Fruit fly (Drosophila melanogaster) whole organism, embryonic: ENCODE measurements around the gene dtn.

Source experiments
- CG1024 ChIP-seq: fragments of 200-800 bp; sonication (Bioruptor generic); IDR thresholded peaks from 2 replicates; pipeline ENCODE4 v1.3.6; 2022; ENCODE audit warnings: missing biosample characterization, missing genetic modification characterization
- CG10462 ChIP-seq: fragments of 200-800 bp; sonication (Bioruptor generic); optimal IDR thresholded peaks from 2 replicates; lab custom pipeline; 2016; ENCODE audit warnings: missing biosample characterization, missing genetic modification characterization
- CG11504 ChIP-seq: fragments of 200-800 bp; sonication (Bioruptor generic); optimal IDR thresholded peaks from 3 replicates; lab custom pipeline; 2019; ENCODE audit warnings: missing biosample characterization, mild to moderate bottlenecking, missing genetic modification characterization, moderate library complexity
- CG12071 ChIP-seq: fragments of 200-800 bp; sonication (Bioruptor generic); optimal IDR thresholded peaks from 3 replicates; lab custom pipeline; 2018; ENCODE audit warnings: missing biosample characterization, mild to moderate bottlenecking, missing genetic modification characterization
- CG12104 ChIP-seq: fragments of 200-800 bp; sonication (Bioruptor generic); optimal IDR thresholded peaks from 3 replicates; lab custom pipeline; 2016; ENCODE audit warnings: missing biosample characterization, missing genetic modification characterization
- CG13894 ChIP-seq: fragments of 200-800 bp; sonication (Bioruptor generic); optimal IDR thresholded peaks from 3 replicates; lab custom pipeline; 2018; ENCODE audit warnings: missing biosample characterization, mild to moderate bottlenecking, missing genetic modification characterization, moderate library complexity
- CG14710 ChIP-seq: fragments of 200-800 bp; sonication (Bioruptor generic); optimal IDR thresholded peaks from 3 replicates; lab custom pipeline; 2019; ENCODE audit warnings: missing biosample characterization, mild to moderate bottlenecking, missing genetic modification characterization, moderate library complexity
- CG1529 ChIP-seq: fragments of 200-800 bp; sonication (Bioruptor generic); optimal IDR thresholded peaks from 3 replicates; lab custom pipeline; 2018; ENCODE audit warnings: missing biosample characterization, missing genetic modification characterization
- CG16863 ChIP-seq: fragments of 200-800 bp; sonication (Bioruptor generic); optimal IDR thresholded peaks from 3 replicates; lab custom pipeline; 2016; ENCODE audit warnings: missing biosample characterization, missing genetic modification characterization
- CG1792 ChIP-seq: fragments of 200-800 bp; sonication (Bioruptor generic); optimal IDR thresholded peaks from 2 replicates; lab custom pipeline; 2016; ENCODE audit warnings: missing biosample characterization, missing genetic modification characterization
- CG2199 ChIP-seq: fragments of 200-800 bp; sonication (Bioruptor generic); IDR thresholded peaks from 3 replicates; pipeline ENCODE4 v1.3.6; 2022; ENCODE audit warnings: missing biosample characterization, missing genetic modification characterization
- CG2712 ChIP-seq: fragments of 200-800 bp; optimal IDR thresholded peaks from 3 replicates; lab custom pipeline; 2019; ENCODE audit warnings: missing biosample characterization, mild to moderate bottlenecking, missing genetic modification characterization, moderate library complexity
- CG31224 ChIP-seq: fragments of 200-800 bp; sonication (Bioruptor generic); IDR thresholded peaks from 2 replicates; pipeline ENCODE4 v1.3.6; 2022; ENCODE audit warnings: missing biosample characterization, missing genetic modification characterization
- CG3847 ChIP-seq: fragments of 200-800 bp; sonication (Bioruptor generic); IDR thresholded peaks from 2 replicates; pipeline ENCODE4 v1.3.6; 2022; ENCODE audit warnings: missing biosample characterization, missing genetic modification characterization
- CG6254 ChIP-seq: fragments of 200-800 bp; sonication (Bioruptor generic); optimal IDR thresholded peaks from 3 replicates; lab custom pipeline; 2017; ENCODE audit warnings: mild to moderate bottlenecking, missing biosample characterization, missing genetic modification reagents, missing genetic modification characterization
- CG6683 ChIP-seq: fragments of 200-800 bp; sonication (Bioruptor generic); optimal IDR thresholded peaks from 2 replicates; lab custom pipeline; 2017; ENCODE audit warnings: missing biosample characterization, mild to moderate bottlenecking, missing genetic modification characterization, missing genetic modification reagents
- CG8359 ChIP-seq: fragments of 200-800 bp; sonication (Bioruptor generic); optimal IDR thresholded peaks from 2 replicates; lab custom pipeline; 2017; ENCODE audit warnings: missing biosample characterization, mild to moderate bottlenecking, missing genetic modification characterization, borderline replicate concordance
- CG9817 ChIP-seq: fragments of 200-800 bp; sonication (Bioruptor generic); optimal IDR thresholded peaks from 2 replicates; lab custom pipeline; 2018; ENCODE audit warnings: missing biosample characterization, mild to moderate bottlenecking, missing genetic modification characterization, moderate library complexity
- D19B ChIP-seq: fragments of 200-800 bp; sonication (Bioruptor generic); optimal IDR thresholded peaks from 2 replicates; lab custom pipeline; 2017; ENCODE audit warnings: missing biosample characterization, mild to moderate bottlenecking, missing genetic modification characterization
- Ets97D ChIP-seq: fragments of 200-800 bp; sonication (Bioruptor generic); optimal IDR thresholded peaks from 3 replicates; lab custom pipeline; 2016; ENCODE audit warnings: missing biosample characterization, missing genetic modification characterization
- Fer2 ChIP-seq: fragments of 200-800 bp; sonication (Bioruptor generic); optimal IDR thresholded peaks from 2 replicates; lab custom pipeline; 2018; ENCODE audit warnings: missing biosample characterization, mild to moderate bottlenecking, missing genetic modification characterization, moderate library complexity
- Hand ChIP-seq: fragments of 200-800 bp; sonication (Bioruptor generic); optimal IDR thresholded peaks from 2 replicates; lab custom pipeline; 2017; ENCODE audit warnings: mild to moderate bottlenecking, missing biosample characterization, missing genetic modification reagents, missing genetic modification characterization
- Rx ChIP-seq: fragments of 200-800 bp; sonication (Bioruptor generic); IDR thresholded peaks from 2 replicates; pipeline ENCODE4 v1.3.6; 2022; ENCODE audit warnings: missing biosample characterization, missing genetic modification characterization
- Sry-δ ChIP-seq: fragments of 200-800 bp; sonication (Bioruptor generic); optimal IDR thresholded peaks from 2 replicates; lab custom pipeline; 2016; ENCODE audit warnings: missing biosample characterization, missing genetic modification characterization
- al ChIP-seq: fragments of 200-800 bp; sonication (Bioruptor generic); IDR thresholded peaks from 2 replicates; pipeline ENCODE4 v1.3.6; 2022; ENCODE audit warnings: missing biosample characterization, missing genetic modification characterization
- amos ChIP-seq: fragments of 200-800 bp; sonication (Bioruptor generic); IDR thresholded peaks from 2 replicates; pipeline ENCODE4 v1.3.6; 2022; ENCODE audit warnings: missing biosample characterization, missing genetic modification characterization; ENCODE audit not compliant: partially characterized antibody
- ase ChIP-seq: fragments of 200-800 bp; sonication (Bioruptor generic); IDR thresholded peaks from 3 replicates; pipeline ENCODE4 v1.3.6; 2022; ENCODE audit warnings: missing biosample characterization, missing genetic modification characterization
- ato ChIP-seq: fragments of 200-800 bp; sonication (Bioruptor generic); IDR thresholded peaks from 2 replicates; pipeline ENCODE4 v1.3.6; 2022; ENCODE audit warnings: missing biosample characterization, missing genetic modification characterization; ENCODE audit not compliant: partially characterized antibody
- chinmo ChIP-seq: fragments of 200-800 bp; sonication (Bioruptor generic); IDR thresholded peaks from 4 replicates; pipeline ENCODE4 v1.3.6; 2022; ENCODE audit warnings: missing biosample characterization, missing genetic modification characterization; ENCODE audit not compliant: partially characterized antibody
- dati ChIP-seq: fragments of 200-800 bp; sonication (Bioruptor generic); IDR thresholded peaks from 2 replicates; pipeline ENCODE4 v1.3.6; 2022; ENCODE audit warnings: missing biosample characterization, missing genetic modification characterization
- dm ChIP-seq: fragments of 200-800 bp; sonication (Bioruptor generic); optimal IDR thresholded peaks from 3 replicates; lab custom pipeline; 2016; ENCODE audit warnings: missing biosample characterization, missing genetic modification characterization
- exex ChIP-seq: fragments of 200-800 bp; sonication (Bioruptor generic); optimal IDR thresholded peaks from 4 replicates; lab custom pipeline; 2018; ENCODE audit warnings: missing biosample characterization, mild to moderate bottlenecking, missing genetic modification characterization, moderate library complexity
- ftz-f1 ChIP-seq: fragments of 200-800 bp; sonication (Bioruptor generic); optimal IDR thresholded peaks from 2 replicates; lab custom pipeline; 2016; ENCODE audit warnings: missing biosample characterization, missing genetic modification characterization
- gro ChIP-seq: fragments of 200-800 bp; sonication (Bioruptor generic); optimal IDR thresholded peaks from 2 replicates; lab custom pipeline; 2016; ENCODE audit warnings: missing biosample characterization, missing genetic modification characterization
- jing ChIP-seq: fragments of 200-800 bp; sonication (Bioruptor generic); optimal IDR thresholded peaks from 2 replicates; lab custom pipeline; 2018; ENCODE audit warnings: missing biosample characterization, mild to moderate bottlenecking, missing genetic modification characterization
- nerfin-1 ChIP-seq: fragments of 200-800 bp; sonication (Bioruptor generic); optimal IDR thresholded peaks from 3 replicates; lab custom pipeline; 2019; ENCODE audit warnings: missing biosample characterization, mild to moderate bottlenecking, missing genetic modification characterization, moderate library complexity
- nom ChIP-seq: fragments of 200-800 bp; sonication (Bioruptor generic); optimal IDR thresholded peaks from 2 replicates; lab custom pipeline; 2017; ENCODE audit warnings: missing biosample characterization, missing genetic modification characterization, mild to moderate bottlenecking, moderate library complexity, missing genetic modification reagents
- odd ChIP-seq: fragments of 200-800 bp; sonication (Bioruptor generic); optimal IDR thresholded peaks from 2 replicates; lab custom pipeline; 2017; ENCODE audit warnings: missing biosample characterization, mild to moderate bottlenecking, missing genetic modification characterization
- onecut ChIP-seq: fragments of 200-800 bp; sonication (Bioruptor generic); IDR thresholded peaks from 2 replicates; pipeline ENCODE4 v1.3.6; 2022; ENCODE audit warnings: missing biosample characterization, missing genetic modification characterization
- pnt ChIP-seq: fragments of 200-800 bp; sonication (Bioruptor generic); optimal IDR thresholded peaks from 3 replicates; lab custom pipeline; 2016; ENCODE audit warnings: missing biosample characterization, missing genetic modification characterization
- ranshi ChIP-seq: fragments of 200-800 bp; sonication (Bioruptor generic); IDR thresholded peaks from 2 replicates; pipeline ENCODE4 v1.3.6; 2022; ENCODE audit warnings: missing biosample characterization, missing genetic modification characterization
- run ChIP-seq: fragments of 200-800 bp; sonication (Bioruptor generic); optimal IDR thresholded peaks from 3 replicates; lab custom pipeline; 2018; ENCODE audit warnings: missing biosample characterization, mild to moderate bottlenecking, missing genetic modification characterization
- sc ChIP-seq, 3 experiments: fragments of >200 bp in 2 of 3; fragments of 200-800 bp in 1 of 3; sonication (Bioruptor generic) in 1 of 3; optimal IDR thresholded peaks; 2 replicates in 2 of 3; 3 replicates in 1 of 3; lab custom pipeline; 2017; ENCODE audit warnings: mild to moderate bottlenecking in 1 of 3, missing biosample characterization in 1 of 3, missing genetic modification characterization in 1 of 3, missing genetic modification reagents in 1 of 3
- sens ChIP-seq: fragments of 200-800 bp; sonication (Bioruptor generic); peaks from one replicate; lab custom pipeline; 2016; ENCODE audit warnings: missing biosample characterization, missing genetic modification characterization
- sens-2 ChIP-seq: fragments of 200-800 bp; sonication (Bioruptor generic); IDR thresholded peaks from 2 replicates; pipeline ENCODE4 v1.3.6; 2022; ENCODE audit warnings: missing biosample characterization, missing genetic modification characterization
- slp2 ChIP-seq: fragments of 200-800 bp; sonication (Bioruptor generic); optimal IDR thresholded peaks from 2 replicates; lab custom pipeline; 2016; ENCODE audit warnings: missing biosample characterization, missing genetic modification characterization
- sna ChIP-seq: fragments of 200-800 bp; sonication (Bioruptor generic); IDR thresholded peaks from 2 replicates; pipeline ENCODE4 v1.3.6; 2022; ENCODE audit warnings: missing biosample characterization, missing genetic modification characterization; ENCODE audit not compliant: partially characterized antibody
- so ChIP-seq: fragments of 200-800 bp; sonication (Bioruptor generic); IDR thresholded peaks from 3 replicates; pipeline ENCODE4 v1.3.6; 2022; ENCODE audit warnings: missing biosample characterization, missing genetic modification characterization
- tgo ChIP-seq: fragments of 200-800 bp; sonication (Bioruptor generic); IDR thresholded peaks from 3 replicates; pipeline ENCODE4 v1.3.6; 2022; ENCODE audit warnings: missing biosample characterization, missing genetic modification characterization

The dtn gene

DNA sequence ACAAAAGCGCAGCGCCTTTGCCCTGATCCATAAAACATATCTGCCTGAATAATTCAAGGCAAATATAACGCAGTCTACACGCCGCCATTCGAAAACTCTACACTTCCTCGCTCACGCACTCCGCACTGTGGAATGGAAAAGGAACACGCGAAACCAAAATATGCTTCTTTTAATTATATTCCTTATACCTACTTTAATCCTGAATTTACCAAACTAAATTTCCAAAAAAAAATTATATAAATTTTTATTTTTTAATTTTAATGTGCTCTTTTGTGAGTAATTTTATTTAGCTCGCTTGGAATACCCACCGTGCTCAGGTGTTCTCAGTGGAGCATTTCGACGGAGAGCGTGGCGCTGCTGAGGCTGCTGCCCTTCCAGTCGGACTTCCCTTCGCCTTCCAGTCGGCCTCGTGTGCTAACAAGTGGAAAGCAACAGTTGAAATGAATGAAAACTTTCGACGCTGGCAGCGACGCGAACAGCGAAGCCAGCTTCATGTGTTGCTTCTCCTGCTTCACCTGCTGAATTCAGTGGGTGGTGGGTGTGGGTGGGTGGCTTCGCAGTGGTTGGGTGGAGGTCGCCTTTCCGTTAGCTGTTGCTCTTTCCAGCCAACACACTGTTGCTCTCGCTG, 32.1 kb upstream of the dtn start (continued):
- TF ChIP-seq sna (no peak), CG2199 (no peak), gro (GFP tag; lab: Kevin White, UChicago) (no peak), tgo (peak; percentile 93), al (GFP tag; lab: Robert Waterston, UW) (peak; percentile 81), CG31224 (peak; percentile 73), CG2712 (tag; lab: Kevin White, UChicago) (peak; percentile 85), CG10462 (GFP tag; lab: Kevin White, UChicago) (peak; percentile 22), dati (peak; percentile 52; the same call in 1 of the 2 replicates), CG1529 (peak; percentile 37), CG13894 (peak; percentile 87), CG14710 (tag; lab: Kevin White, UChicago) (no peak), CG6683 (peak; percentile 78), CG11504 (tag; lab: Kevin White, UChicago) (peak; percentile 89), Hand (GFP tag; lab: Kevin White, UChicago) (peak; percentile 83), CG9817 (tag; lab: Kevin White, UChicago) (peak; percentile 78), exex (peak; percentile 39), ranshi (GFP tag; lab: Robert Waterston, UW) (peak; percentile 82), ato (GFP tag; lab: Robert Waterston, UW) (no peak), CG3847 (GFP tag; lab: Robert Waterston, UW) (peak; percentile 85), CG1792 (GFP tag; lab: Kevin White, UChicago) (no peak), CG8359 (GFP tag; lab: Kevin White, UChicago) (peak; percentile 17), sc (optimal IDR thresholded peaks at IDR 0.05; lab: Kevin White, UChicago) (no peak), sc (GFP tag; optimal IDR thresholded peaks at IDR 0.05; lab: Kevin White, UChicago) (peak; percentile 32), amos (GFP tag; lab: Robert Waterston, UW) (no peak), Ets97D (GFP tag; lab: Kevin White, UChicago) (no peak), ase (peak; percentile 88), onecut (GFP tag; lab: Robert Waterston, UW) (peak; percentile 66), Fer2 (tag; lab: Kevin White, UChicago) (peak; percentile 68), Rx (GFP tag; lab: Robert Waterston, UW) (peak; percentile 75; the same call in 1 of the 2 replicates), sens (GFP tag; lab: Kevin White, UChicago) (peak; percentile 76), Sry-δ (GFP tag; lab: Kevin White, UChicago) (no peak), chinmo (GFP tag; lab: Robert Waterston, UW) (no peak), so (peak; percentile 88), ftz-f1 (peak; percentile 32), sens-2 (GFP tag; lab: Robert Waterston, UW) (peak; percentile 57; the same call in 1 of the 2 replicates), dm (no peak), CG12071 (GFP tag; lab: Kevin White, UChicago) (peak; percentile 24), CG16863 (GFP tag; lab: Kevin White, UChicago) (no peak), CG6254 (peak; percentile 31), odd (GFP tag; lab: Kevin White, UChicago) (peak; percentile 69), CG12104 (GFP tag; lab: Kevin White, UChicago) (peak; percentile 55), slp2 (no peak), nom (GFP tag; lab: Kevin White, UChicago) (no peak), CG1024 (GFP tag; lab: Robert Waterston, UW) (peak; percentile 67; the same call in 1 of the 2 replicates), D19B (GFP tag; lab: Kevin White, UChicago) (peak; percentile 57), run (tag; lab: Kevin White, UChicago) (peak; percentile 66), jing (GFP tag; lab: Kevin White, UChicago) (peak; percentile 25), nerfin-1 (no peak), pnt (GFP tag; lab: Kevin White, UChicago) (no peak)
